Fruit fly (Drosophila melanogaster) whole organism, pupa: Measurements from ENCODE around the gene CG5079.

Source experiments
- CG32121 ChIP-seq: fragments of 200-800 bp; sonication (Bioruptor generic); IDR thresholded peaks from 2 replicates; pipeline ENCODE4 v1.3.6; 2022; ENCODE audit warnings: missing biosample characterization, missing genetic modification characterization
- EcR ChIP-seq: fragments of 200-800 bp; sonication (Bioruptor generic); optimal IDR thresholded peaks from 3 replicates; lab custom pipeline; 2019; ENCODE audit warnings: missing biosample characterization, missing genetic modification characterization, mild to moderate bottlenecking, moderate library complexity, missing genetic modification reagents
- Pif1B ChIP-seq: fragments of 200-800 bp; sonication (Bioruptor generic); optimal IDR thresholded peaks from 3 replicates; lab custom pipeline; 2016; ENCODE audit warnings: missing biosample characterization, missing genetic modification characterization
- rn ChIP-seq: fragments of 200-800 bp; sonication (Bioruptor generic); IDR thresholded peaks from 2 replicates; pipeline ENCODE4 v1.3.6; 2022; ENCODE audit warnings: missing biosample characterization, missing genetic modification characterization

- TF ChIP-seq rn (GFP tag; lab: Robert Waterston, UW) (no peak), EcR (no peak), Pif1B (GFP tag; lab: Kevin White, UChicago) (no peak), CG32121 (GFP tag; lab: Robert Waterston, UW) (no peak)
Measured at dm6 chr3R:25609027-25609426, 4.4 kb upstream of the CG5079 start, which contains the start of gene ymp.
